Fruit fly (Drosophila melanogaster) whole organism, embryonic: ENCODE results near the gene Or33b.

ENCODE experiments used
- CG1024 ChIP-seq: fragments of 200-800 bp; sonication (Bioruptor generic); IDR thresholded peaks from 2 replicates; pipeline ENCODE4 v1.3.6; 2022; ENCODE audit warnings: missing biosample characterization, missing genetic modification characterization
- CG11247 ChIP-seq: fragments of 200-800 bp; sonication (Bioruptor generic); IDR thresholded peaks from 2 replicates; pipeline ENCODE4 v1.3.6; 2022; ENCODE audit warnings: missing biosample characterization, missing genetic modification characterization
- CG11696 ChIP-seq: fragments of 200-800 bp; sonication (Bioruptor generic); IDR thresholded peaks from 2 replicates; pipeline ENCODE4 v1.3.6; 2022; ENCODE audit warnings: missing biosample characterization, missing genetic modification characterization
- CG12219 ChIP-seq: fragments of 200-800 bp; sonication (Bioruptor generic); optimal IDR thresholded peaks from 3 replicates; lab custom pipeline; 2018; ENCODE audit warnings: missing biosample characterization, mild to moderate bottlenecking, missing genetic modification characterization
- CG12391 ChIP-seq: fragments of 200-800 bp; sonication (Bioruptor generic); optimal IDR thresholded peaks from 3 replicates; lab custom pipeline; 2018; ENCODE audit warnings: missing biosample characterization, mild to moderate bottlenecking, missing genetic modification characterization, moderate library complexity
- CG13775 ChIP-seq: fragments of 200-800 bp; sonication (Bioruptor generic); optimal IDR thresholded peaks from 3 replicates; lab custom pipeline; 2017; ENCODE audit warnings: missing biosample characterization, mild to moderate bottlenecking, missing genetic modification characterization
- CG14014 ChIP-seq: fragments of 200-800 bp; sonication (Bioruptor generic); IDR thresholded peaks from 2 replicates; pipeline ENCODE4 v1.3.6; 2022; ENCODE audit warnings: missing biosample characterization, missing genetic modification characterization
- CG1529 ChIP-seq: fragments of 200-800 bp; sonication (Bioruptor generic); optimal IDR thresholded peaks from 3 replicates; lab custom pipeline; 2018; ENCODE audit warnings: missing biosample characterization, missing genetic modification characterization
- CG1602 ChIP-seq: fragments of 200-800 bp; sonication (Bioruptor generic); optimal IDR thresholded peaks from 3 replicates; lab custom pipeline; 2016; ENCODE audit warnings: missing biosample characterization, missing genetic modification characterization
- CG17359 ChIP-seq: fragments of 200-800 bp; sonication (Bioruptor generic); optimal IDR thresholded peaks from 3 replicates; lab custom pipeline; 2018; ENCODE audit warnings: missing biosample characterization, mild to moderate bottlenecking, missing genetic modification characterization, moderate library complexity
- CG17802 ChIP-seq: fragments of 200-800 bp; sonication (Bioruptor generic); optimal IDR thresholded peaks from 2 replicates; lab custom pipeline; 2018; ENCODE audit warnings: missing biosample characterization, mild to moderate bottlenecking, missing genetic modification characterization, moderate library complexity
- CG3726 ChIP-seq: fragments of 200-800 bp; sonication (Bioruptor generic); IDR thresholded peaks from 3 replicates; pipeline ENCODE4, ENCODE4 v1.3.6; 2022; ENCODE audit warnings: missing biosample characterization, missing genetic modification characterization
- CG4404 ChIP-seq: fragments of 200-800 bp; sonication (Bioruptor generic); IDR thresholded peaks from 2 replicates; pipeline ENCODE4 v1.3.6; 2022; ENCODE audit warnings: missing biosample characterization, missing genetic modification characterization
- CG6175 ChIP-seq: fragments of 200-800 bp; sonication (Bioruptor generic); IDR thresholded peaks from 3 replicates; pipeline ENCODE4 v1.3.6; 2022; ENCODE audit warnings: missing biosample characterization, missing genetic modification characterization
- CG9727 ChIP-seq: fragments of 200-800 bp; sonication (Bioruptor generic); optimal IDR thresholded peaks from 3 replicates; lab custom pipeline; 2017; ENCODE audit warnings: missing biosample characterization, mild to moderate bottlenecking, missing genetic modification characterization
- CG9817 ChIP-seq: fragments of 200-800 bp; sonication (Bioruptor generic); optimal IDR thresholded peaks from 2 replicates; lab custom pipeline; 2018; ENCODE audit warnings: missing biosample characterization, mild to moderate bottlenecking, missing genetic modification characterization, moderate library complexity
- CrebB ChIP-seq: fragments of 200-800 bp; sonication (Bioruptor generic); optimal IDR thresholded peaks from 3 replicates; lab custom pipeline; 2018; ENCODE audit warnings: missing biosample characterization, mild to moderate bottlenecking, missing genetic modification characterization
- D19A ChIP-seq: fragments of 200-800 bp; optimal IDR thresholded peaks from 3 replicates; lab custom pipeline; 2019; ENCODE audit warnings: missing biosample characterization, mild to moderate bottlenecking, missing genetic modification characterization, moderate library complexity
- Dbx ChIP-seq: fragments of 200-800 bp; sonication (Bioruptor generic); IDR thresholded peaks from 3 replicates; pipeline ENCODE4 v1.3.6; 2022; ENCODE audit warnings: missing biosample characterization, missing genetic modification characterization
- Ets65A ChIP-seq: fragments of 200-800 bp; sonication (Bioruptor generic); peaks from one replicate; lab custom pipeline; 2016; ENCODE audit warnings: missing biosample characterization, missing genetic modification characterization
- HLH3B ChIP-seq: fragments of 200-800 bp; sonication (Bioruptor generic); IDR thresholded peaks from 2 replicates; pipeline ENCODE4 v1.3.6; 2022; ENCODE audit warnings: missing biosample characterization, missing genetic modification characterization
- NC2β ChIP-seq: fragments of 200-800 bp; sonication (Bioruptor generic); optimal IDR thresholded peaks from 2 replicates; lab custom pipeline; 2016; ENCODE audit warnings: missing biosample characterization, missing genetic modification characterization
- Nf-YB ChIP-seq: fragments of 200-800 bp; sonication (Bioruptor generic); optimal IDR thresholded peaks from 3 replicates; lab custom pipeline; 2019; ENCODE audit warnings: missing biosample characterization, mild to moderate bottlenecking, missing genetic modification characterization, moderate library complexity
- NfI ChIP-seq: fragments of 200-800 bp; sonication (Bioruptor generic); optimal IDR thresholded peaks from 3 replicates; lab custom pipeline; 2018; ENCODE audit warnings: missing biosample characterization, mild to moderate bottlenecking, missing genetic modification characterization, moderate library complexity
- Optix ChIP-seq: fragments of 200-800 bp; sonication (Bioruptor generic); IDR thresholded peaks from 3 replicates; pipeline ENCODE4 v1.3.6; 2022; ENCODE audit warnings: missing biosample characterization, missing genetic modification characterization
- Pdp1 ChIP-seq, 2 experiments: fragments of 200-800 bp; sonication (Bioruptor generic); optimal IDR thresholded peaks; 3 replicates each; lab custom pipeline; 2016; ENCODE audit warnings: missing biosample characterization in 2 of 2, missing genetic modification characterization in 2 of 2, mild to moderate bottlenecking in 1 of 2, moderate library complexity in 1 of 2
- Ptx1 ChIP-seq: fragments of 200-800 bp; sonication (Bioruptor generic); IDR thresholded peaks from 2 replicates; pipeline ENCODE4 v1.3.6; 2022; ENCODE audit warnings: missing biosample characterization, missing genetic modification characterization
- Rx ChIP-seq: fragments of 200-800 bp; sonication (Bioruptor generic); IDR thresholded peaks from 2 replicates; pipeline ENCODE4 v1.3.6; 2022; ENCODE audit warnings: missing biosample characterization, missing genetic modification characterization
- Sry-β ChIP-seq: fragments of 200-800 bp; sonication (Bioruptor generic); optimal IDR thresholded peaks from 2 replicates; lab custom pipeline; 2018; ENCODE audit warnings: missing biosample characterization, mild to moderate bottlenecking, missing genetic modification characterization, moderate library complexity
- amos ChIP-seq: fragments of 200-800 bp; sonication (Bioruptor generic); IDR thresholded peaks from 2 replicates; pipeline ENCODE4 v1.3.6; 2022; ENCODE audit warnings: missing biosample characterization, missing genetic modification characterization; ENCODE audit not compliant: partially characterized antibody
- ase ChIP-seq: fragments of 200-800 bp; sonication (Bioruptor generic); IDR thresholded peaks from 3 replicates; pipeline ENCODE4 v1.3.6; 2022; ENCODE audit warnings: missing biosample characterization, missing genetic modification characterization
- ato ChIP-seq: fragments of 200-800 bp; sonication (Bioruptor generic); IDR thresholded peaks from 2 replicates; pipeline ENCODE4 v1.3.6; 2022; ENCODE audit warnings: missing biosample characterization, missing genetic modification characterization; ENCODE audit not compliant: partially characterized antibody
- az2 ChIP-seq: fragments of 200-800 bp; sonication (Bioruptor generic); optimal IDR thresholded peaks from 3 replicates; lab custom pipeline; 2016; ENCODE audit warnings: missing biosample characterization, missing genetic modification characterization
- cato ChIP-seq: fragments of 200-800 bp; sonication (Bioruptor generic); optimal IDR thresholded peaks from 2 replicates; lab custom pipeline; 2016; ENCODE audit warnings: missing biosample characterization, missing genetic modification characterization, borderline replicate concordance
- dpn ChIP-seq, 2 experiments: fragments of 200-800 bp; sonication (Bioruptor generic); optimal IDR thresholded peaks; 3 replicates each; lab custom pipeline; 2016; ENCODE audit warnings: missing biosample characterization in 2 of 2, missing genetic modification characterization in 2 of 2
- esg ChIP-seq: fragments of 200-800 bp; sonication (Bioruptor generic); conservative IDR thresholded peaks from 2 replicates; pipeline ENCODE4 v1.3.6; 2022; ENCODE audit warnings: missing biosample characterization, missing genetic modification characterization
- grau ChIP-seq: fragments of 200-800 bp; optimal IDR thresholded peaks from 3 replicates; lab custom pipeline; 2019; ENCODE audit warnings: missing biosample characterization, mild to moderate bottlenecking, missing genetic modification characterization, moderate library complexity
- hkb ChIP-seq, 2 experiments: fragments of 200-800 bp in 1 of 2; fragments of >200 bp in 1 of 2; sonication (Bioruptor generic) in 1 of 2; IDR thresholded peaks in 1 of 2; optimal IDR thresholded peaks in 1 of 2; 2 replicates each; pipeline versions ENCODE4 v1.3.6 to Lab custom; 2017 to 2022; ENCODE audit warnings: missing biosample characterization in 1 of 2, missing genetic modification characterization in 1 of 2
- inv ChIP-seq: fragments of 200-800 bp; sonication (Bioruptor generic); IDR thresholded peaks from 2 replicates; pipeline ENCODE4 v1.3.6; 2022; ENCODE audit warnings: missing biosample characterization, missing genetic modification characterization; ENCODE audit not compliant: partially characterized antibody
- lmd ChIP-seq: fragments of 200-800 bp; sonication (Bioruptor generic); IDR thresholded peaks from 2 replicates; pipeline ENCODE4 v1.3.6; 2022; ENCODE audit warnings: missing biosample characterization, missing genetic modification characterization
- maf-S ChIP-seq: fragments of 200-800 bp; sonication (Bioruptor generic); optimal IDR thresholded peaks from 2 replicates; lab custom pipeline; 2016; ENCODE audit warnings: missing biosample characterization, missing genetic modification characterization
- org-1 ChIP-seq: fragments of 200-800 bp; sonication (Bioruptor generic); optimal IDR thresholded peaks from 2 replicates; lab custom pipeline; 2017; ENCODE audit warnings: missing biosample characterization, missing genetic modification characterization
- otp ChIP-seq: fragments of 200-800 bp; sonication (Bioruptor generic); IDR thresholded peaks from 3 replicates; pipeline ENCODE4, ENCODE4 v1.3.6; 2022; ENCODE audit warnings: missing biosample characterization, missing genetic modification characterization
- pan ChIP-seq, 4 experiments: fragments of >200 bp in 3 of 4; fragments of 200-800 bp in 1 of 4; sonication (Bioruptor generic) in 1 of 4; optimal IDR thresholded peaks in 3 of 4; IDR thresholded peaks in 1 of 4; 2 replicates each; pipeline versions ENCODE4 v1.3.6 to Lab custom; 2017 to 2022; ENCODE audit warnings: missing biosample characterization in 2 of 4, missing genetic modification characterization in 2 of 4, mixed read lengths in 1 of 4
- phol ChIP-seq: fragments of 200-800 bp; sonication (Bioruptor generic); optimal IDR thresholded peaks from 3 replicates; lab custom pipeline; 2018; ENCODE audit warnings: missing biosample characterization, mild to moderate bottlenecking, missing genetic modification characterization, moderate library complexity
- sima ChIP-seq: fragments of 200-800 bp; sonication (Bioruptor generic); optimal IDR thresholded peaks from 2 replicates; lab custom pipeline; 2016; ENCODE audit warnings: missing biosample characterization, missing genetic modification characterization
- tio ChIP-seq: fragments of 200-800 bp; sonication (Bioruptor generic); optimal IDR thresholded peaks from 2 replicates; lab custom pipeline; 2017; ENCODE audit warnings: missing biosample characterization, missing genetic modification characterization, inconsistent platforms
- ttk ChIP-seq: fragments of 200-800 bp; sonication (Bioruptor generic); IDR thresholded peaks from 2 replicates; pipeline ENCODE4 v2.1.2; 2022; ENCODE audit warnings: missing biosample characterization, missing genetic modification characterization
- tx ChIP-seq: fragments of 200-800 bp; sonication (Bioruptor generic); optimal IDR thresholded peaks from 2 replicates; lab custom pipeline; 2016; ENCODE audit warnings: missing biosample characterization, missing genetic modification characterization

The Or33b gene

DNA sequence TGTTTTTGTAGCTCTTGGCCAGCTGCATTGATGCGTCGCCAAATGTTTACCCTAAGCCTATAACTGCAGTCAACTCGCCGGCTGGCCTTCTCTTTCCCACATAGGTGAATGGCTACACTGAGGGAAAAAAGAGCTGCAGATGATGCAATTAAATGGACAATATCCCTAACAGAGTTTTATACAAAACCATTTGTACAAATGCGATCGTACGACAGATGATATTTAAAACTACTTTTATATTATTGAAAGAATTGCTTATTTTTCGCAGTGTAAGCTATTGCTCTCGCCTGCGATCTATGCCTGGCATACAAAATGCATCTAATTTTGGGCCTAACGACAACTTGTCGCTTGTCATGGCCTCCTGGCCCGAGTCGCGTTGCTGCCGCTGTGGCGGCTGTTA, 13.9 kb downstream of the Or33b start (continued):
- peak; percentile 47 for TF ChIP-seq phol (tag; lab: Kevin White, UChicago)
- TF ChIP-seq az2 = peak; percentile 46
- peak; percentile 55 for TF ChIP-seq Ptx1
- TF ChIP-seq NC2β (GFP tag; lab: Kevin White, UChicago) = peak; percentile 8
- TF ChIP-seq tio (GFP tag; lab: Kevin White, UChicago) = peak; percentile 22
- peak; percentile 41; the same call in 1 of the 3 replicates for TF ChIP-seq Optix
- peak; percentile 50; the same call in 1 of the 2 replicates for TF ChIP-seq CG14014 (GFP tag; lab: Robert Waterston, UW)
- TF ChIP-seq cato (GFP tag; lab: Kevin White, UChicago) = no peak
- 0 out of 3 replicates have a peak, but pooled peaks have one; percentile 17 for TF ChIP-seq ase (GFP tag; lab: Robert Waterston, UW)
- TF ChIP-seq otp (GFP tag; lab: Robert Waterston, UW) = peak; percentile 37; the same call in 1 of the 3 replicates
- peak; percentile 54 for TF ChIP-seq CG11696
- peak; percentile 50 for TF ChIP-seq org-1 (GFP tag; lab: Kevin White, UChicago)
- TF ChIP-seq CG9817 (tag; lab: Kevin White, UChicago) = peak; percentile 20
- TF ChIP-seq D19A (tag; lab: Kevin White, UChicago) = peak; percentile 36
- TF ChIP-seq CrebB = no peak
- TF ChIP-seq CG13775 (GFP tag; lab: Kevin White, UChicago) = peak; percentile 22
- 0 out of 2 replicates have a peak, but pooled peaks have one; percentile 40 for TF ChIP-seq CG11247 (GFP tag; lab: Robert Waterston, UW)
- peak; percentile 31 for TF ChIP-seq CG9727 (GFP tag; lab: Kevin White, UChicago)
- peak; percentile 37 for TF ChIP-seq NfI (GFP tag; lab: Kevin White, UChicago)
- 0 out of 3 replicates have a peak, but pooled peaks have one; percentile 43 for TF ChIP-seq Dbx (GFP tag; lab: Robert Waterston, UW)
- TF ChIP-seq pan (optimal IDR thresholded peaks at IDR 0.05; lab: Kevin White, UChicago) = no peak
- TF ChIP-seq pan (GFP tag; optimal IDR thresholded peaks at IDR 0.05 in 1 of 2, IDR thresholded peaks at IDR 0.05 in 1 of 2) = peak in 1 of 2 experiments; percentile 34
- peak; percentile 52 for TF ChIP-seq lmd (GFP tag; lab: Robert Waterston, UW)
- no peak for TF ChIP-seq maf-S (GFP tag; lab: Kevin White, UChicago)
- TF ChIP-seq CG12219 (GFP tag; lab: Kevin White, UChicago) = peak; percentile 45
- TF ChIP-seq CG17802 (tag; lab: Kevin White, UChicago) = no peak
- TF ChIP-seq CG17359 (tag; lab: Kevin White, UChicago) = peak; percentile 18
- peak; percentile 42; the same call in 1 of the 2 replicates for TF ChIP-seq CG4404 (GFP tag; lab: Robert Waterston, UW)
- TF ChIP-seq Ets65A (GFP tag; lab: Kevin White, UChicago) = peak; percentile 91
- peak; percentile 30; the same call in 1 of the 2 replicates for TF ChIP-seq CG1024 (GFP tag; lab: Robert Waterston, UW)
- TF ChIP-seq amos (GFP tag; lab: Robert Waterston, UW) = 0 out of 2 replicates have a peak, but pooled peaks have one; percentile 9
- TF ChIP-seq Pdp1 (GFP tag; optimal IDR thresholded peaks at IDR 0.05; lab: Kevin White, UChicago) = peak; percentile 20 to 21
- no peak for TF ChIP-seq sima
- TF ChIP-seq hkb (optimal IDR thresholded peaks at IDR 0.05; lab: Kevin White, UChicago) = no peak
- peak; percentile 71 for TF ChIP-seq hkb (GFP tag; IDR thresholded peaks at IDR 0.05; lab: Robert Waterston, UW)
- TF ChIP-seq dpn (GFP tag; optimal IDR thresholded peaks at IDR 0.05; lab: Kevin White, UChicago) = peak; percentile 23 to 30
- peak; percentile 1 for TF ChIP-seq tx
- peak; percentile 64; the same call in 1 of the 2 replicates for TF ChIP-seq ttk (GFP tag; lab: Robert Waterston, UW)
- TF ChIP-seq CG6175 (GFP tag; lab: Robert Waterston, UW) = 0 out of 3 replicates have a peak, but pooled peaks have one; percentile 16
- TF ChIP-seq inv (GFP tag; lab: Robert Waterston, UW) = no peak
- peak; percentile 36 for TF ChIP-seq CG1529 (GFP tag; lab: Kevin White, UChicago)
- peak; percentile 44 for TF ChIP-seq CG12391 (tag; lab: Kevin White, UChicago)
- peak; percentile 39 for TF ChIP-seq esg (GFP tag; lab: Robert Waterston, UW)
- 0 out of 3 replicates have a peak, but pooled peaks have one; percentile 44 for TF ChIP-seq CG3726 (GFP tag; lab: Robert Waterston, UW)
- 0 out of 2 replicates have a peak, but pooled peaks have one; percentile 4 for TF ChIP-seq Rx
- no peak for TF ChIP-seq Sry-β (GFP tag; lab: Kevin White, UChicago)
- no peak for TF ChIP-seq ato (GFP tag; lab: Robert Waterston, UW)
- TF ChIP-seq Nf-YB = no peak
- peak; percentile 44 for TF ChIP-seq grau (tag; lab: Kevin White, UChicago)
- peak; percentile 18 for TF ChIP-seq CG1602
- TF ChIP-seq HLH3B = peak; percentile 37; the same call in 1 of the 2 replicates
